Worm (Caenorhabditis elegans): ENCODE measurements around the gene cyp-34A9.
A peak's percentile ranks its signal among the peaks of the same experiment; 100 is the strongest.

The cyp-34A9 gene

DNA sequence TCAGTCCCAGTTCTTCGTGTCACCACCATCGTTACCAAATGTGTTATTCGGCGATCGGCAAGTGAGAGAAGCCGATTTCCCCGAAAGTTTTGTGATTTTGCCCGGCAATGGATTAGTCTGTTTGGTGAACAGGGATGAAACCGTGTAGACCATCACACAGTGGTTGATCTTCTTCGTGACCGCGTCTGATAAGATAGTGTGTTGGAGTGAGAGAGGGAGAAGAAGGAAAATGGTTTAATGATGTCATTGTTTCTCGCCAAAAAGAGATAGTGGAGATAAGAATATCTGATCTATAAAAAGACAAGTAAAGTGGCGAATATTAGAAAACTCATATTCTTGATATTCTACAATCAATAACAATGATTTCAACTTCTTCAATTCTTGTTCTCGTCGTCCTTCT is 9.5 kb upstream of the cyp-34A9 start, which contains the start of gene nlp-31 (continued):
- no peak for TF ChIP-seq madf-9 (GFP tag; conservative IDR thresholded peaks at IDR 0.05)
- no peak for TF ChIP-seq sdz-12 (GFP tag; optimal IDR thresholded peaks at IDR 0.05)
- no peak for TF ChIP-seq dpl-1 (GFP tag; optimal IDR thresholded peaks at IDR 0.05)
- TF ChIP-seq unc-62 (GFP tag; optimal IDR thresholded peaks at IDR 0.05 in 1 of 2), result peak in 1 of 2 experiments; percentile 63
- no peak for TF ChIP-seq unc-62 (tag; optimal IDR thresholded peaks at IDR 0.05)
- no peak for TF ChIP-seq mep-1 (tag; optimal IDR thresholded peaks at IDR 0.05)
- no peak for TF ChIP-seq tag-97 (GFP tag; IDR thresholded peaks at IDR 0.05)
- no peak for TF ChIP-seq lir-3 (tag; optimal IDR thresholded peaks at IDR 0.05)
- no peak for TF ChIP-seq nhr-76 (tag; optimal IDR thresholded peaks at IDR 0.05)
- TF ChIP-seq unc-130 (GFP tag; optimal IDR thresholded peaks at IDR 0.05), result no peak
- TF ChIP-seq nhr-10 (tag; optimal IDR thresholded peaks at IDR 0.05), result peak; percentile 71
- TF ChIP-seq ztf-11 (tag; optimal IDR thresholded peaks at IDR 0.05), result no peak
- peak; percentile 74 for TF ChIP-seq nhr-28 (tag; optimal IDR thresholded peaks at IDR 0.05)
- no peak for TF ChIP-seq nhr-48 (tag; optimal IDR thresholded peaks at IDR 0.05)
- no peak for TF ChIP-seq zag-1 (tag; optimal IDR thresholded peaks at IDR 0.05)
- no peak for TF ChIP-seq Y105C5A.15 (GFP tag; IDR thresholded peaks at IDR 0.05)
- TF ChIP-seq zfp-3 (GFP tag; conservative IDR thresholded peaks at IDR 0.05), result no peak
- TF ChIP-seq T26A8.4 (GFP tag; IDR thresholded peaks at IDR 0.05), result no peak
- TF ChIP-seq ctbp-1 (GFP tag; IDR thresholded peaks at IDR 0.05), result no peak
- peak; percentile 74 for TF ChIP-seq nhr-25 (tag; optimal IDR thresholded peaks at IDR 0.05; ENCODE audit: borderline replicate concordance, insufficient read depth)
- TF ChIP-seq saeg-2 (GFP tag; IDR thresholded peaks at IDR 0.05), result no peak
- TF ChIP-seq mxl-3 (GFP tag; optimal IDR thresholded peaks at IDR 0.05), result peak; percentile 68
- TF ChIP-seq hmg-1.1 (GFP tag; IDR thresholded peaks at IDR 0.05), result no peak
- no peak for TF ChIP-seq egl-43 (GFP tag; IDR thresholded peaks at IDR 0.05)
- TF ChIP-seq ceh-20 (GFP tag; IDR thresholded peaks at IDR 0.05), result 0 out of 2 replicates have a peak, but pooled peaks have one; percentile 14
- no peak for TF ChIP-seq ceh-44 (GFP tag; IDR thresholded peaks at IDR 0.05)
- TF ChIP-seq lin-29 (GFP tag; IDR thresholded peaks at IDR 0.05), result no peak
- TF ChIP-seq dmd-6 (GFP tag; IDR thresholded peaks at IDR 0.05), result 0 out of 2 replicates have a peak, but pooled peaks have one; percentile 17
- no peak for TF ChIP-seq daf-16 (GFP tag; optimal IDR thresholded peaks at IDR 0.05)
- TF ChIP-seq daf-16 (tag; optimal IDR thresholded peaks at IDR 0.05), result no peak
- TF ChIP-seq mes-2 (tag; optimal IDR thresholded peaks at IDR 0.05; ENCODE audit: poor library complexity, severe bottlenecking), result no peak
- peak; percentile 30 for TF ChIP-seq hlh-30 (tag; optimal IDR thresholded peaks at IDR 0.05; ENCODE audit: insufficient read depth)
- no peak for TF ChIP-seq F26F4.8 (GFP tag; conservative IDR thresholded peaks at IDR 0.05)
- peak; percentile 79 for TF ChIP-seq hlh-11 (tag; optimal IDR thresholded peaks at IDR 0.05)
- no peak for TF ChIP-seq nhr-6 (tag; optimal IDR thresholded peaks at IDR 0.05)
- no peak for TF ChIP-seq dve-1 (tag; optimal IDR thresholded peaks at IDR 0.05; ENCODE audit: insufficient read depth)
- TF ChIP-seq T20F7.1 (GFP tag; optimal IDR thresholded peaks at IDR 0.05), result no peak
- no peak for TF ChIP-seq arid-1 (GFP tag; conservative IDR thresholded peaks at IDR 0.05)
- TF ChIP-seq daf-8 (GFP tag; IDR thresholded peaks at IDR 0.05), result no peak

DNA sequence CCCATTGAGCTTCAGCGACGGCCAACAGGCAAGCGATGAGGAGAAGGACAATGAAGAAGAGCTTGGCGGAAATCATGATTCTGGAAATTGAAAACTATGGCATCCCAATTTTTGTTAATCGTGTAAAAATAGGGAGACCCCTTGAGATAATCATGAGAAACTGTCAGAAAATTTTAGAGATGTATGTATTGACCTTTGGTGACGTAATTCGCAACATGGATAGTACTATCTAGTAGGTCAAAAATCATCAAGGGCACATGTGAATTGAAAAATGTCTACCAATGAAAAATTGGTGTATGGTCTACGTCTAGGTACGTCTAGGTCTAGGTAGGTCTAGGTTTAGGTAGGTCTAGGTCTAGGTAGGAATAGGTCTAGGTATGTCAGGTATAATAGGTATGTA is 8.7 kb upstream of the cyp-34A9 start, which contains the start of gene nlp-34:
Gene nlp-34 (minus strand): TSS at position 82 of the 400 bp plus-strand sequence.
- TF ChIP-seq gei-8 (GFP tag; optimal IDR thresholded peaks at IDR 0.05) (no peak), nhr-111 (GFP tag; optimal IDR thresholded peaks at IDR 0.05) (no peak), nhr-42 (GFP tag; IDR thresholded peaks at IDR 0.05) (no peak), zip-11 (GFP tag; IDR thresholded peaks at IDR 0.05) (no peak), rbr-2 (tag; optimal IDR thresholded peaks at IDR 0.05) (no peak), spr-1 (tag; optimal IDR thresholded peaks at IDR 0.05) (no peak), lir-3 (tag; optimal IDR thresholded peaks at IDR 0.05) (no peak), ztf-7 (tag; optimal IDR thresholded peaks at IDR 0.05) (no peak), egl-43 (GFP tag; IDR thresholded peaks at IDR 0.05) (no peak), pqm-1 (tag; optimal IDR thresholded peaks at IDR 0.05) (no peak), php-3 (GFP tag; IDR thresholded peaks at IDR 0.05) (no peak), lin-13 (GFP tag; optimal IDR thresholded peaks at IDR 0.05) (no peak), set-16 (GFP tag; IDR thresholded peaks at IDR 0.05) (no peak), attf-4 (tag; optimal IDR thresholded peaks at IDR 0.05) (no peak), sdz-12 (GFP tag; optimal IDR thresholded peaks at IDR 0.05) (no peak), zfp-3 (GFP tag; conservative IDR thresholded peaks at IDR 0.05) (no peak), hif-1 (tag; optimal IDR thresholded peaks at IDR 0.05) (no peak), hmg-1.1 (GFP tag; IDR thresholded peaks at IDR 0.05) (no peak), F26F4.8 (GFP tag; conservative IDR thresholded peaks at IDR 0.05) (no peak)

All from whole organism, L4 larva.